Fruit fly (Drosophila melanogaster) whole organism, wandering third instar larva: ENCODE measurements around the gene CG5793.

ENCODE experiments used
- Abd-B ChIP-seq: fragments of >200 bp; optimal IDR thresholded peaks from 2 replicates; lab custom pipeline; 2017; ENCODE audit warnings: missing biosample characterization, missing genetic modification characterization
- CrebA ChIP-seq: fragments of 200-800 bp; sonication (Bioruptor generic); optimal IDR thresholded peaks from 2 replicates; lab custom pipeline; 2016; ENCODE audit warnings: missing biosample characterization, mild to moderate bottlenecking, missing genetic modification characterization, borderline replicate concordance
- Dfd ChIP-seq: fragments of >200 bp; optimal IDR thresholded peaks from 2 replicates; lab custom pipeline; 2017; ENCODE audit warnings: missing biosample characterization, missing genetic modification characterization
- Dif ChIP-seq: fragments of 200-275, 200-300 bp; sonication (Bioruptor generic); optimal IDR thresholded peaks from 2 replicates; lab custom pipeline; 2018; ENCODE audit warnings: missing biosample characterization, missing genetic modification characterization; ENCODE audit not compliant: partially characterized antibody
- GATAd ChIP-seq: sonication (Bioruptor generic); optimal IDR thresholded peaks from 2 replicates; lab custom pipeline; 2016; ENCODE audit warnings: missing biosample characterization, missing genetic modification characterization
- HLH106 ChIP-seq: fragments of 200-800 bp; optimal IDR thresholded peaks from 3 replicates; lab custom pipeline; 2019; ENCODE audit warnings: missing biosample characterization, mild to moderate bottlenecking, missing genetic modification characterization, moderate library complexity
- Hnf4 ChIP-seq: fragments of 200-800 bp; sonication (Bioruptor generic); optimal IDR thresholded peaks from 2 replicates; lab custom pipeline; 2016; ENCODE audit warnings: missing biosample characterization, mild to moderate bottlenecking, missing genetic modification characterization
- Hr78 ChIP-seq: fragments of >200 bp; optimal IDR thresholded peaks from 2 replicates; lab custom pipeline; 2017; ENCODE audit warnings: missing biosample characterization, missing genetic modification characterization
- Hr83 ChIP-seq: fragments of 200-300 bp; sonication (Bioruptor generic); optimal IDR thresholded peaks from 2 replicates; lab custom pipeline; 2016; ENCODE audit warnings: missing biosample characterization, mild to moderate bottlenecking, missing genetic modification characterization, moderate library complexity; ENCODE audit not compliant: poor library complexity, severe bottlenecking
- Jra ChIP-seq: sonication (Bioruptor generic); optimal IDR thresholded peaks from 2 replicates; lab custom pipeline; 2016; ENCODE audit warnings: missing biosample characterization, missing genetic modification characterization
- Mio ChIP-seq: sonication (Bioruptor generic); optimal IDR thresholded peaks from 2 replicates; lab custom pipeline; 2016; ENCODE audit warnings: missing biosample characterization, missing genetic modification characterization
- Myc ChIP-seq: fragments of >200 bp; optimal IDR thresholded peaks from 2 replicates; lab custom pipeline; 2017
- N ChIP-seq: fragments of >200 bp; optimal IDR thresholded peaks from 2 replicates; lab custom pipeline; 2018; ENCODE audit warnings: missing biosample characterization, missing external identifiers, missing genetic modification characterization
- OdsH ChIP-seq: fragments of 200-800 bp; sonication (Bioruptor generic); optimal IDR thresholded peaks from 2 replicates; lab custom pipeline; 2016; ENCODE audit warnings: missing biosample characterization, mild to moderate bottlenecking, missing genetic modification characterization
- Rel ChIP-seq, 2 experiments: fragments of 200-800 bp; sonication (Bioruptor generic) in 1 of 2; optimal IDR thresholded peaks; 2 replicates in 1 of 2; 3 replicates in 1 of 2; lab custom pipeline; 2016 to 2019; ENCODE audit warnings: mild to moderate bottlenecking in 2 of 2, missing biosample characterization in 2 of 2, missing genetic modification characterization in 2 of 2, moderate library complexity in 1 of 2
- Sp1 ChIP-seq: fragments of 200-800 bp; sonication (Bioruptor generic); optimal IDR thresholded peaks from 3 replicates; lab custom pipeline; 2019; ENCODE audit warnings: missing biosample characterization, mild to moderate bottlenecking, missing genetic modification characterization, moderate library complexity
- Vsx2 ChIP-seq: fragments of 200-300, 225-300 bp; sonication (Bioruptor generic); optimal IDR thresholded peaks from 2 replicates; lab custom pipeline; 2018; ENCODE audit warnings: missing biosample characterization, missing genetic modification characterization; ENCODE audit not compliant: partially characterized antibody
- br ChIP-seq: fragments of 200-800 bp; sonication (Bioruptor generic); optimal IDR thresholded peaks from 2 replicates; lab custom pipeline; 2016; ENCODE audit warnings: missing biosample characterization, missing genetic modification characterization
- dmrt93B ChIP-seq: fragments of 200-800 bp; sonication (Bioruptor generic); optimal IDR thresholded peaks from 2 replicates; lab custom pipeline; 2018; ENCODE audit warnings: missing biosample characterization, mild to moderate bottlenecking, missing genetic modification characterization
- dsf ChIP-seq: sonication (Bioruptor generic); optimal IDR thresholded peaks from 2 replicates; lab custom pipeline; 2016; ENCODE audit warnings: missing biosample characterization, missing genetic modification characterization, borderline replicate concordance
- ey ChIP-seq: fragments of 200-800 bp; sonication (Bioruptor generic); optimal IDR thresholded peaks from 2 replicates; lab custom pipeline; 2016; ENCODE audit warnings: missing biosample characterization, missing genetic modification characterization
- foxo ChIP-seq, 2 experiments: fragments of 200-800 bp; sonication (Bioruptor generic); optimal IDR thresholded peaks; 2 replicates in 1 of 2; 3 replicates in 1 of 2; lab custom pipeline; 2016 to 2017; ENCODE audit warnings: missing biosample characterization in 2 of 2, missing genetic modification characterization in 2 of 2
- fru ChIP-seq: fragments of 200-800 bp; sonication (Bioruptor generic); optimal IDR thresholded peaks from 3 replicates; lab custom pipeline; 2016; ENCODE audit warnings: missing biosample characterization, mild to moderate bottlenecking, missing genetic modification characterization
- h ChIP-seq: fragments of 200-800 bp; sonication (Bioruptor generic); optimal IDR thresholded peaks from 3 replicates; lab custom pipeline; 2016; ENCODE audit warnings: missing biosample characterization, mild to moderate bottlenecking, missing genetic modification characterization
- psq ChIP-seq: fragments of 200-800 bp; sonication (Bioruptor generic); optimal IDR thresholded peaks from 3 replicates; lab custom pipeline; 2017; ENCODE audit warnings: missing biosample characterization, mild to moderate bottlenecking, missing genetic modification characterization, moderate library complexity
- rgr ChIP-seq: fragments of 200-800 bp; sonication (Bioruptor generic); optimal IDR thresholded peaks from 3 replicates; lab custom pipeline; 2016; ENCODE audit warnings: missing biosample characterization, mild to moderate bottlenecking, missing genetic modification characterization
- sv ChIP-seq: fragments of 200-800 bp; sonication (Bioruptor generic); optimal IDR thresholded peaks from 3 replicates; lab custom pipeline; 2016; ENCODE audit warnings: missing biosample characterization, missing genetic modification characterization
- tai ChIP-seq: sonication (Bioruptor generic); optimal IDR thresholded peaks from 2 replicates; lab custom pipeline; 2016; ENCODE audit warnings: missing biosample characterization, missing genetic modification characterization
- usp ChIP-seq: fragments of >200 bp; optimal IDR thresholded peaks from 2 replicates; lab custom pipeline; 2017; ENCODE audit warnings: missing biosample characterization, missing genetic modification characterization
- woc ChIP-seq: sonication (Bioruptor generic); optimal IDR thresholded peaks from 2 replicates; lab custom pipeline; 2016; ENCODE audit warnings: missing biosample characterization, mild to moderate bottlenecking, missing genetic modification characterization

Gene CG5793

dm6 chr3R:21140458-21140857, 13.1 kb downstream of the CG5793 start, which contains the start of gene SNF4Agamma:
TSS of gene SNF4Agamma (plus strand) at chr3R:21140739.
- TF ChIP-seq rgr (GFP tag; lab: Kevin White, UChicago) (peak; percentile 24), tai (GFP tag; lab: Kevin White, UChicago) (no peak), Myc (lab: Kevin White, UChicago) (peak; percentile 37), Rel (GFP tag; optimal IDR thresholded peaks at IDR 0.05; lab: Kevin White, UChicago) (no peak), Rel (tag; optimal IDR thresholded peaks at IDR 0.05; lab: Kevin White, UChicago) (peak; percentile 30), Abd-B (GFP tag; lab: Kevin White, UChicago) (no peak), foxo (GFP tag; optimal IDR thresholded peaks at IDR 0.05; lab: Kevin White, UChicago) (peak in 1 of 2 experiments; percentile 29), usp (GFP tag; lab: Kevin White, UChicago) (no peak), HLH106 (peak; percentile 51), Sp1 (GFP tag; lab: Kevin White, UChicago) (peak; percentile 20), woc (GFP tag; lab: Kevin White, UChicago) (peak; percentile 12)

dm6 chr3R:21141341-21141740, 14.0 kb downstream of the CG5793 start:
- no peak for TF ChIP-seq Hr83 (GFP tag; lab: Kevin White, UChicago)
- TF ChIP-seq HLH106 = no peak
- no peak for TF ChIP-seq woc (GFP tag; lab: Kevin White, UChicago)
- no peak for TF ChIP-seq foxo (GFP tag; optimal IDR thresholded peaks at IDR 0.05; lab: Kevin White, UChicago)
- TF ChIP-seq Hnf4 (GFP tag; lab: Kevin White, UChicago) = no peak
- TF ChIP-seq N (GFP tag; lab: Kevin White, UChicago) = no peak
- no peak for TF ChIP-seq dmrt93B (GFP tag; lab: Kevin White, UChicago)
- TF ChIP-seq Mio (GFP tag; lab: Kevin White, UChicago) = no peak

DNA sequence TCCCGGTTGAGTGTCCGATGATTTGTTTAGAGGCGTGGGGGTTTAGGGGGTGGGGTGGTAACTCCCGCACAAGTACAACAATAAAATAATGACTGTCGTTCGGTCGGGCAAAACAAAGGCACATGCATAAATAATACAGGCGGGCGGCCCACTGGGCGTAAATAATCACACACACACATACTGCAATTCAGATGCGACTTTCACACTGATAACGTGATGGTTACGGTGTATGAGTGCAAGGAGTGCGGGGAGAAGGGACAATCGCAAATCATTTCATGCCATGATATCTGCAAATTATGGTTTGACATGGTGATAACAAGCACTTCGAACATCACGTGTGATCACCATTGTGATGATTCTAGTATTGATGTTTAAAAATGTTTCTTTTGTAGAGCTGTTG, 22.7 kb downstream of the CG5793 start:
- TF ChIP-seq Hnf4 (GFP tag; lab: Kevin White, UChicago) (peak; percentile 28), Hr78 (GFP tag; lab: Kevin White, UChicago) (no peak), CrebA (peak; percentile 15), Sp1 (GFP tag; lab: Kevin White, UChicago) (peak; percentile 17), rgr (GFP tag; lab: Kevin White, UChicago) (peak; percentile 4), GATAd (GFP tag; lab: Kevin White, UChicago) (no peak), fru (GFP tag; lab: Kevin White, UChicago) (peak; percentile 3), br (GFP tag; lab: Kevin White, UChicago) (peak; percentile 50), N (GFP tag; lab: Kevin White, UChicago) (no peak), h (GFP tag; lab: Kevin White, UChicago) (peak; percentile 39), Rel (GFP tag; optimal IDR thresholded peaks at IDR 0.05; lab: Kevin White, UChicago) (no peak), Rel (tag; optimal IDR thresholded peaks at IDR 0.05; lab: Kevin White, UChicago) (peak; percentile 42)

DNA sequence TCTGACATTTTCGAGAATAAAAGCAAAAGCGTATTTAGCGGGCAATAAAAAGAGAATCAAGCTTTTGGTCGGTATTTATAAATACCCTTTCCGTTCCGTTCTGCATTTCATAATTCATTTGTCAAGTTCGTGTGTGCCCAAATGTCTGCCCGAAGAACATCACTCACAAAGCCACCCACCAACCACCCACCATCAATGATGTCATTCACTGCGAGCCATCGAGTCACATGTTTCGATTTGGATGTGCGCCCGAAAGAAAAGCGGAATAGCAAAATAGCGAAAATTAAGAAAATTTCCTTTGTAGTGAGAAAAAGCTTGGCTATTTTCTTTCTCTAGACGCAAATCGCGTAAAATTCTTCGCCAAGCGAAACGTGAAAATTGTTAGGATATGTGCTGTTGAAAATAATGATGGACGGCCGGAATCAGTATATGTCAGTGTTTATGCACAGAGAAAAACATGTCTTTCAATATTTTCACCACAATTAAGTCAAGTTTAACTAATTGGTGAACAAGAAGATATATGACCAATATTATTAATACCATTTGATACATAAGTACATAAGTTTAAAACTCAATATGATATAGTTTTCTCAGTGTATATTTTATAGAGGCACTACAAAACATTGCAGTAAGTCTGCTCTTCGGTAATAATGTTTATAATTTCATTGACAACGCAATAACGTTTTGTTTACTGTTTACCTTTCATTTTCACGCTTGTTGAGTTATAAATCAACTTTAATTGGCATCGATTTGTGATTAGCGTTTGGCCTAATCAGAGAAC, 23.9 kb downstream of the CG5793 start:
- TF ChIP-seq N (GFP tag; lab: Kevin White, UChicago) (no peak), Hnf4 (GFP tag; lab: Kevin White, UChicago) (peak; percentile 44), ey (peak; percentile 41), CrebA (no peak), psq (GFP tag; lab: Kevin White, UChicago) (peak; percentile 39), Dfd (no peak), Vsx2 (GFP tag; lab: Kevin White, UChicago) (no peak), Dif (no peak), dsf (GFP tag; lab: Kevin White, UChicago) (no peak), fru (GFP tag; lab: Kevin White, UChicago) (peak; percentile 19), Sp1 (GFP tag; lab: Kevin White, UChicago) (peak; percentile 61), sv (GFP tag; lab: Kevin White, UChicago) (no peak), HLH106 (peak; percentile 53), foxo (GFP tag; optimal IDR thresholded peaks at IDR 0.05; lab: Kevin White, UChicago) (peak in 1 of 2 experiments; percentile 29), Hr83 (GFP tag; lab: Kevin White, UChicago) (no peak), rgr (GFP tag; lab: Kevin White, UChicago) (peak; percentile 68), Hr78 (GFP tag; lab: Kevin White, UChicago) (no peak), Jra (GFP tag; lab: Kevin White, UChicago) (peak; percentile 3), Abd-B (GFP tag; lab: Kevin White, UChicago) (no peak), h (GFP tag; lab: Kevin White, UChicago) (peak; percentile 66), OdsH (GFP tag; lab: Kevin White, UChicago) (peak; percentile 55), br (GFP tag; lab: Kevin White, UChicago) (peak; percentile 44)
